Worm (Caenorhabditis elegans) whole organism, young adult: ENCODE data around the gene usp-46.

Source experiments
- F37B4.10 ChIP-seq: fragments of 200-800 bp; sonication (Bioruptor generic); IDR thresholded peaks from 2 replicates; pipeline ENCODE4 v1.3.6; 2022; ENCODE audit warnings: missing genetic modification characterization, missing compliant biosample characterization
- K11D2.4 ChIP-seq: fragments of 200-800 bp; sonication (Bioruptor generic); IDR thresholded peaks from 2 replicates; pipeline ENCODE4 v1.3.6; 2022; ENCODE audit warnings: missing genetic modification reagents, missing genetic modification characterization, missing compliant biosample characterization
- akir-1 ChIP-seq: fragments of 200-800 bp; sonication (Bioruptor generic); optimal IDR thresholded peaks from 2 replicates; lab custom pipeline; 2018; ENCODE audit warnings: mild to moderate bottlenecking, missing genetic modification characterization, moderate library complexity, missing compliant biosample characterization
- ets-4 ChIP-seq: fragments of 200-800 bp; sonication (Bioruptor generic); optimal IDR thresholded peaks from 2 replicates; lab custom pipeline; 2018; ENCODE audit warnings: mild to moderate bottlenecking, missing genetic modification characterization, missing compliant biosample characterization
- lin-35 ChIP-seq, 3 experiments: fragments of 150-350 bp in 2 of 3; sonication (generic microtip) in 1 of 3; optimal IDR thresholded peaks; 2 replicates each; lab custom pipeline; 2014 to 2018; ENCODE audit warnings: missing biosample characterization in 3 of 3, missing genetic modification characterization in 3 of 3, missing genetic modification reagents in 3 of 3
- mxl-1 ChIP-seq: sonication (generic microtip); optimal IDR thresholded peaks from 2 replicates; lab custom pipeline; 2016; ENCODE audit warnings: missing genetic modification characterization, missing compliant biosample characterization

DNA sequence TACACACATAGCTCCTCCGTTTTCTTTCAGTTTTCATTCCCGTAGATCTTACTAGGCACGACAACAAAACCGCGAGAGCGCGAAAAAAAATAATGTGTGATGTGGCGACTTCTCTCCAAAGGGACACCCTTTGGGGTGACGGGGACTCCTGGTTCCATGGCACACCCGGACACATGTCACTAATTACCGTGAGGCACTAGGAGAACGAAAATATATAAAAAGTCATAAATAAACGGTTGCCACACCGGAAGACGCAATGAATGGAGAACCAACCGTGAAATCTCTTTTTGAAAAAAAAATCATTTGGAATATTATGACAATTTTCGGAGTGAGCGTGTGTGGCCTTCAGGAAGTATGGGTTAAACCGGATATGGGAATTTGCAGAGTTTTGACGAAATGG, 46.0 kb upstream of the usp-46 start:
- TF ChIP-seq F37B4.10 (GFP tag; lab: Robert Waterston, UW): no peak
- TF ChIP-seq akir-1: no peak
- no peak for TF ChIP-seq K11D2.4 (GFP tag; lab: Robert Waterston, UW)
- no peak for TF ChIP-seq mxl-1 (tag; lab: Kevin White, UChicago)
- TF ChIP-seq ets-4 (GFP tag; lab: Kevin White, UChicago): no peak
- no peak for TF ChIP-seq lin-35 (GFP tag; optimal IDR thresholded peaks at IDR 0.05; lab: Kevin White, UChicago)
